Fruit fly (Drosophila melanogaster): ENCODE data around the gene CG17746.
A peak's percentile ranks its signal among the peaks of the same experiment; 100 is the strongest.

CG17746 gene

dm6 chr3L:3225769-3226457, 13.5 kb downstream of the CG17746 start (continued):
- TF ChIP-seq CG6272 (GFP tag; IDR thresholded peaks at IDR 0.05) (no peak), Dp (GFP tag; optimal IDR thresholded peaks at IDR 0.05) (no peak), sob (GFP tag; IDR thresholded peaks at IDR 0.05) (peak; percentile 20; the same call in 1 of the 2 replicates), CG18011 (GFP tag; optimal IDR thresholded peaks at IDR 0.05) (no peak), Xbp1 (GFP tag; optimal IDR thresholded peaks at IDR 0.05) (no peak), grn (GFP tag; optimal IDR thresholded peaks at IDR 0.05) (no peak), CG7786 (GFP tag; optimal IDR thresholded peaks at IDR 0.05) (no peak), cwo (GFP tag; optimal IDR thresholded peaks at IDR 0.05) (no peak), MESR4 (GFP tag; optimal IDR thresholded peaks at IDR 0.05) (peak; percentile 23), CG12219 (GFP tag; optimal IDR thresholded peaks at IDR 0.05) (peak; percentile 57), CG1832 (GFP tag; optimal IDR thresholded peaks at IDR 0.05) (peak; percentile 87), CG4282 (GFP tag; optimal IDR thresholded peaks at IDR 0.05) (no peak), CG2875 (GFP tag; optimal IDR thresholded peaks at IDR 0.05) (no peak), Hmr (GFP tag; optimal IDR thresholded peaks at IDR 0.05) (no peak), CG4707 (GFP tag; optimal IDR thresholded peaks at IDR 0.05) (no peak), pho (GFP tag; optimal IDR thresholded peaks at IDR 0.05) (no peak), Stat92E (GFP tag; optimal IDR thresholded peaks at IDR 0.05) (no peak), salm (tag; optimal IDR thresholded peaks at IDR 0.05) (no peak), Fer1 (GFP tag; optimal IDR thresholded peaks at IDR 0.05) (peak; percentile 26), ash1 (GFP tag; optimal IDR thresholded peaks at IDR 0.05) (no peak), CG9437 (GFP tag; optimal IDR thresholded peaks at IDR 0.05) (no peak), CG7963 (GFP tag; IDR thresholded peaks at IDR 0.05; ENCODE audit: partially characterized antibody) (no peak), Hand (GFP tag; optimal IDR thresholded peaks at IDR 0.05) (peak; percentile 54), lola (GFP tag; optimal IDR thresholded peaks at IDR 0.05) (no peak), D19A (tag; optimal IDR thresholded peaks at IDR 0.05) (no peak), CG13624 (GFP tag; optimal IDR thresholded peaks at IDR 0.05) (no peak), nerfin-2 (GFP tag; IDR thresholded peaks at IDR 0.05; ENCODE audit: partially characterized antibody) (no peak), CG15479 (GFP tag; optimal IDR thresholded peaks at IDR 0.05) (peak; percentile 58), CG3163 (GFP tag; optimal IDR thresholded peaks at IDR 0.05) (peak; percentile 66), Hsf (GFP tag; optimal IDR thresholded peaks at IDR 0.05) (no peak), CG14014 (GFP tag; IDR thresholded peaks at IDR 0.05) (no peak), exex (tag; optimal IDR thresholded peaks at IDR 0.05) (no peak), HLHmδ (GFP tag; optimal IDR thresholded peaks at IDR 0.05) (peak; percentile 46), caup (GFP tag; optimal IDR thresholded peaks at IDR 0.05; ENCODE audit: severe bottlenecking) (no peak), Dfd (GFP tag; optimal IDR thresholded peaks at IDR 0.05) (no peak), wek (GFP tag; optimal IDR thresholded peaks at IDR 0.05) (no peak), corto (GFP tag; optimal IDR thresholded peaks at IDR 0.05) (no peak), pita (GFP tag; optimal IDR thresholded peaks at IDR 0.05) (no peak), sens (GFP tag) (peak; percentile 10), sna (GFP tag; IDR thresholded peaks at IDR 0.05; ENCODE audit: partially characterized antibody) (no peak), Doc2 (GFP tag; IDR thresholded peaks at IDR 0.05) (no peak), Six4 (GFP tag; optimal IDR thresholded peaks at IDR 0.05) (no peak), CG7839 (tag; optimal IDR thresholded peaks at IDR 0.05) (no peak), Lim3 (GFP tag; IDR thresholded peaks at IDR 0.05) (no peak), dpn (GFP tag; optimal IDR thresholded peaks at IDR 0.05) (peak in 1 of 2 experiments; percentile 17), prd (optimal IDR thresholded peaks at IDR 0.05) (no peak), prd (GFP tag; IDR thresholded peaks at IDR 0.05) (no peak), zfh1 (GFP tag; IDR thresholded peaks at IDR 0.05) (no peak), scrt (GFP tag; optimal IDR thresholded peaks at IDR 0.05) (no peak)

Data from whole organism, embryonic.